Worm (Caenorhabditis elegans): ENCODE measurements around the gene gpa-13.

gpa-13 gene

ce11 chrV:12714120-12714519 is 40.6 kb downstream of the gpa-13 start, which contains the start of gene R11D1.4:
Gene R11D1.4, minus strand, starts transcription at chrV:12714220.
- no peak for TF ChIP-seq nhr-28 (tag; optimal IDR thresholded peaks at IDR 0.05)
- no peak for TF ChIP-seq fos-1 (tag; optimal IDR thresholded peaks at IDR 0.05)
- no peak for TF ChIP-seq aly-2 (tag; optimal IDR thresholded peaks at IDR 0.05)
- TF ChIP-seq alr-1 (tag; optimal IDR thresholded peaks at IDR 0.05; ENCODE audit: borderline replicate concordance) = no peak
- TF ChIP-seq efl-3 (GFP tag; optimal IDR thresholded peaks at IDR 0.05) = no peak
- TF ChIP-seq efl-1 (optimal IDR thresholded peaks at IDR 0.05) = no peak
- no peak for TF ChIP-seq efl-1 (GFP tag; optimal IDR thresholded peaks at IDR 0.05 in 1 of 2)
- TF ChIP-seq ets-5 (GFP tag; IDR thresholded peaks at IDR 0.05) = no peak
- TF ChIP-seq pqm-1 (tag; optimal IDR thresholded peaks at IDR 0.05) = no peak
- TF ChIP-seq dsc-1 (tag; optimal IDR thresholded peaks at IDR 0.05) = no peak
- no peak for TF ChIP-seq mef-2 (tag; optimal IDR thresholded peaks at IDR 0.05)
- TF ChIP-seq hlh-4 (tag; optimal IDR thresholded peaks at IDR 0.05) = no peak
- TF ChIP-seq tlp-1 (tag; optimal IDR thresholded peaks at IDR 0.05) = no peak

ce11 chrV:12711999-12712398 is 42.7 kb downstream of the gpa-13 start, which contains the start of gene R11D1.3:
Gene R11D1.3, minus strand, starts transcription at chrV:12712099.
- TF ChIP-seq zip-4 (GFP tag; optimal IDR thresholded peaks at IDR 0.05) (no peak), efl-1 (optimal IDR thresholded peaks at IDR 0.05) (no peak), efl-1 (GFP tag; optimal IDR thresholded peaks at IDR 0.05 in 1 of 2) (no peak), Y116A8C.19 (tag; optimal IDR thresholded peaks at IDR 0.05; ENCODE audit: borderline replicate concordance) (no peak), unc-62 (GFP tag; optimal IDR thresholded peaks at IDR 0.05) (no peak), sptf-1 (tag; optimal IDR thresholded peaks at IDR 0.05) (no peak), sox-4 (tag; optimal IDR thresholded peaks at IDR 0.05) (no peak)

DNA sequence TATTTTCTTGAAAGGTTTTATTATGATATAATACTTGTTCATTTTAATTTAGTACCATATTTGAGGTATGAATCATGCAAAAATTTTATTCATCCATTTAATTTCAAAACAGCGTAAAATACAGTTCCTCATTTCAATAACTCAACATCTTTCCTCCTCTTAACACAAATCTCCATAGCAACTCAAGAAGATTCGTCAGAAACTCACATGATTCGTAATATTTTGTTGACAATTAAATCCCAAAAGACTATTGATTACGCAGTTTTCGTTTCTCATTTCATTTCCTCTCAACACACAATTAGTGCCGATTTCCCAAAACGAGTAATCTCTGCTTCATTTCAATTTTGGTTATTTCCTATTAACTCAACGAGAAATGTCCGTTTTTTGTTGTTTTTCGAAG is 46.4 kb downstream of the gpa-13 start, which contains the start of gene R11D1.2:
Gene R11D1.2 (plus strand): TSS at position 301 of the 400 bp plus-strand sequence.
- TF ChIP-seq efl-1 (optimal IDR thresholded peaks at IDR 0.05) (no peak), efl-1 (GFP tag; optimal IDR thresholded peaks at IDR 0.05 in 1 of 2) (peak in 1 of 2 experiments; percentile 77), ceh-8 (GFP tag; optimal IDR thresholded peaks at IDR 0.05) (peak; percentile 1), fkh-8 (tag; optimal IDR thresholded peaks at IDR 0.05) (no peak)

DNA sequence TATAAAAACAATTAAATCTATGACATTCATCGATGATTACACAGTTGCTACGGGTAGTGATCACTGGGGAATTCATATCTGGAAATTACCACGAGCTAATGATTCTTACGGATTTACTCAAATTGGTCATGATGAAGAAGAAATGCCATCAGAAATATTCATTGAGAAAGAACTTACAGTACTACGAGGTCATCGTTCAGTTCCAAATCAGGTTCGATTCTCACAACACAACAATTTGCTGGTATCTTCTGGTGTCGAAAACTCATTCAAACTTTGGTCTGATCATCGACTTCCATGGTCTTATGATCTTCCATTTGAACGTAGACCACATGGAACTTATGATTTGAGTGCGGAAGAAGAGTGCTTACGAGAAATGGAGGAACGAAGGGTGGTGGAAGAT is 48.2 kb downstream of the gpa-13 start:
- no peak for TF ChIP-seq rnt-1 (tag; optimal IDR thresholded peaks at IDR 0.05)
- no peak for TF ChIP-seq efl-1 (optimal IDR thresholded peaks at IDR 0.05)
- peak in 1 of 2 experiments; percentile 65 for TF ChIP-seq efl-1 (GFP tag; optimal IDR thresholded peaks at IDR 0.05 in 1 of 2)

DNA sequence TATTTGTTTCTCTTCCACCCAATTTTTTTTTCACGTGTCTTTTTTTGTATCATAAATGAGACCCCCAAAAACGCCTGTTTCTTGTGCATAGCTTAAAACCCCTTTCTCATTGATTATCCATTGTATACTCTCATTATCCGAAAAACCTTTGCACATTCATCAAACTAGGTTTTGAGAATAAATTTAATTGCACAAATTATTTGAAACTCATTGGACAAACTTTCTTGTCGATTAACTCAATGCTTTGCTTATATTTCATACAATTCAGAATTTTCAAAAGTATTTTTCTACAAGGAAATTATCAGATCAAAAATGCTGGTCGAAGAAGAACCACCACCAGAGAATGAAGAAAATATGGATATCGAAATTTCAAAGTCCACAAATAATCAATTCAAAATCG is 50.7 kb downstream of the gpa-13 start, which contains the start of gene R11D1.1:
Gene R11D1.1 (plus strand): TSS at position 301 of the 400 bp plus-strand sequence.
- TF ChIP-seq mdl-1 (tag; optimal IDR thresholded peaks at IDR 0.05) (no peak), mef-2 (tag; optimal IDR thresholded peaks at IDR 0.05) (no peak), snu-23 (GFP tag; optimal IDR thresholded peaks at IDR 0.05) (no peak), jun-1 (tag; optimal IDR thresholded peaks at IDR 0.05) (no peak), hlh-17 (GFP tag; optimal IDR thresholded peaks at IDR 0.05; ENCODE audit: borderline replicate concordance) (no peak), unc-62 (GFP tag; optimal IDR thresholded peaks at IDR 0.05) (no peak)

Data from whole organism, L1 larva.